Fruit fly (Drosophila melanogaster) whole organism, embryonic: Measurements from ENCODE around the gene Ugt37A3.

ENCODE experiments used
- Bgb ChIP-seq: fragments of 200-800 bp; sonication (Bioruptor generic); IDR thresholded peaks from 2 replicates; pipeline ENCODE4 v1.3.6; 2022; ENCODE audit warnings: missing biosample characterization, missing genetic modification characterization; ENCODE audit not compliant: partially characterized antibody
- CG11456 ChIP-seq: fragments of 200-800 bp; sonication (Bioruptor generic); IDR thresholded peaks from 3 replicates; pipeline ENCODE4 v1.3.6; 2022; ENCODE audit warnings: missing biosample characterization, missing genetic modification characterization
- CG15514 ChIP-seq: fragments of 200-800 bp; sonication (Bioruptor generic); optimal IDR thresholded peaks from 3 replicates; lab custom pipeline; 2017; ENCODE audit warnings: missing biosample characterization, missing genetic modification characterization, mild to moderate bottlenecking, moderate library complexity, missing genetic modification reagents
- CG18262 ChIP-seq: fragments of 200-800 bp; optimal IDR thresholded peaks from 3 replicates; lab custom pipeline; 2019; ENCODE audit warnings: missing biosample characterization, mild to moderate bottlenecking, missing genetic modification characterization, moderate library complexity
- CG2129 ChIP-seq: fragments of 200-800 bp; sonication (Bioruptor generic); IDR thresholded peaks from 2 replicates; pipeline ENCODE4 v1.3.6; 2022; ENCODE audit warnings: missing biosample characterization, missing genetic modification characterization; ENCODE audit not compliant: partially characterized antibody
- CG2678 ChIP-seq: fragments of 200-800 bp; sonication (Bioruptor generic); optimal IDR thresholded peaks from 3 replicates; lab custom pipeline; 2019; ENCODE audit warnings: missing biosample characterization, mild to moderate bottlenecking, missing genetic modification characterization, moderate library complexity
- CG30403 ChIP-seq: fragments of 200-800 bp; sonication (Bioruptor generic); optimal IDR thresholded peaks from 3 replicates; lab custom pipeline; 2016; ENCODE audit warnings: missing biosample characterization, missing genetic modification characterization
- CG3163 ChIP-seq: fragments of 200-800 bp; sonication (Bioruptor generic); optimal IDR thresholded peaks from 3 replicates; lab custom pipeline; 2016; ENCODE audit warnings: missing biosample characterization, missing genetic modification characterization
- CG4424 ChIP-seq: fragments of 200-800 bp; sonication (Bioruptor generic); optimal IDR thresholded peaks from 3 replicates; lab custom pipeline; 2016; ENCODE audit warnings: missing biosample characterization, missing genetic modification characterization
- CG6813 ChIP-seq: fragments of 200-800 bp; sonication (Bioruptor generic); optimal IDR thresholded peaks from 2 replicates; lab custom pipeline; 2017; ENCODE audit warnings: missing biosample characterization, missing genetic modification characterization, mild to moderate bottlenecking, moderate library complexity, missing genetic modification reagents
- CG7556 ChIP-seq: fragments of 200-800 bp; sonication (Bioruptor generic); optimal IDR thresholded peaks from 2 replicates; lab custom pipeline; 2017; ENCODE audit warnings: missing biosample characterization, mild to moderate bottlenecking, missing genetic modification characterization
- CG8388 ChIP-seq: fragments of 200-800 bp; sonication (Bioruptor generic); optimal IDR thresholded peaks from 2 replicates; lab custom pipeline; 2019; ENCODE audit warnings: missing biosample characterization, mild to moderate bottlenecking, missing genetic modification characterization, moderate library complexity
- CoRest ChIP-seq: fragments of 200-800 bp; sonication (Bioruptor generic); optimal IDR thresholded peaks from 3 replicates; lab custom pipeline; 2018; ENCODE audit warnings: missing biosample characterization, mild to moderate bottlenecking, missing genetic modification characterization, moderate library complexity
- D19A ChIP-seq: fragments of 200-800 bp; optimal IDR thresholded peaks from 3 replicates; lab custom pipeline; 2019; ENCODE audit warnings: missing biosample characterization, mild to moderate bottlenecking, missing genetic modification characterization, moderate library complexity
- D19B ChIP-seq: fragments of 200-800 bp; sonication (Bioruptor generic); optimal IDR thresholded peaks from 2 replicates; lab custom pipeline; 2017; ENCODE audit warnings: missing biosample characterization, mild to moderate bottlenecking, missing genetic modification characterization
- Dp ChIP-seq: fragments of 200-800 bp; sonication (Bioruptor generic); optimal IDR thresholded peaks from 2 replicates; lab custom pipeline; 2018; ENCODE audit warnings: missing biosample characterization, mild to moderate bottlenecking, missing genetic modification characterization, moderate library complexity
- H15 ChIP-seq: fragments of 200-800 bp; sonication (Bioruptor generic); IDR thresholded peaks from 3 replicates; pipeline ENCODE4 v1.3.6; 2022; ENCODE audit warnings: missing biosample characterization, missing genetic modification characterization
- Hr3 ChIP-seq: fragments of 200-800 bp; sonication (Bioruptor generic); optimal IDR thresholded peaks from 3 replicates; lab custom pipeline; 2016; ENCODE audit warnings: missing biosample characterization, missing genetic modification characterization
- Hr51 ChIP-seq, 2 experiments: fragments of 200-800 bp; sonication (Bioruptor generic); optimal IDR thresholded peaks; 2 replicates in 1 of 2; 3 replicates in 1 of 2; lab custom pipeline; 2016 to 2018; ENCODE audit warnings: missing biosample characterization in 2 of 2, missing genetic modification characterization in 2 of 2, mild to moderate bottlenecking in 1 of 2, moderate library complexity in 1 of 2
- Mes4 ChIP-seq: fragments of 200-800 bp; sonication (Bioruptor generic); optimal IDR thresholded peaks from 2 replicates; lab custom pipeline; 2016; ENCODE audit warnings: missing biosample characterization, missing genetic modification characterization
- Nf-YC ChIP-seq: fragments of 200-800 bp; optimal IDR thresholded peaks from 3 replicates; lab custom pipeline; 2019; ENCODE audit warnings: missing biosample characterization, mild to moderate bottlenecking, missing genetic modification characterization, moderate library complexity
- Oli ChIP-seq: fragments of 200-800 bp; sonication (Bioruptor generic); optimal IDR thresholded peaks from 2 replicates; lab custom pipeline; 2018; ENCODE audit warnings: missing biosample characterization, mild to moderate bottlenecking, missing genetic modification characterization, moderate library complexity
- Optix ChIP-seq: fragments of 200-800 bp; sonication (Bioruptor generic); IDR thresholded peaks from 3 replicates; pipeline ENCODE4 v1.3.6; 2022; ENCODE audit warnings: missing biosample characterization, missing genetic modification characterization
- Ssrp ChIP-seq: fragments of 200-800 bp; sonication (Bioruptor generic); optimal IDR thresholded peaks from 2 replicates; lab custom pipeline; 2018; ENCODE audit warnings: missing biosample characterization, mild to moderate bottlenecking, missing genetic modification characterization, moderate library complexity
- Xbp1 ChIP-seq: fragments of 200-800 bp; sonication (Bioruptor generic); optimal IDR thresholded peaks from 3 replicates; lab custom pipeline; 2016; ENCODE audit warnings: missing biosample characterization, mild to moderate bottlenecking, missing genetic modification characterization
- Xrp1 ChIP-seq: fragments of 200-800 bp; sonication (Bioruptor generic); IDR thresholded peaks from 2 replicates; pipeline ENCODE4 v1.3.6; 2022; ENCODE audit warnings: missing biosample characterization, missing genetic modification characterization
- ab ChIP-seq: fragments of 200-800 bp; sonication (Bioruptor generic); optimal IDR thresholded peaks from 2 replicates; lab custom pipeline; 2016; ENCODE audit warnings: missing biosample characterization, missing genetic modification characterization
- abd-A ChIP-seq: fragments of 200-800 bp; sonication (Bioruptor generic); optimal IDR thresholded peaks from 3 replicates; lab custom pipeline; 2019; ENCODE audit warnings: missing biosample characterization, mild to moderate bottlenecking, missing genetic modification characterization, moderate library complexity
- al ChIP-seq: fragments of 200-800 bp; sonication (Bioruptor generic); IDR thresholded peaks from 2 replicates; pipeline ENCODE4 v1.3.6; 2022; ENCODE audit warnings: missing biosample characterization, missing genetic modification characterization
- ash1 ChIP-seq: fragments of 200-800 bp; sonication (Bioruptor generic); optimal IDR thresholded peaks from 2 replicates; lab custom pipeline; 2018; ENCODE audit warnings: missing biosample characterization, mild to moderate bottlenecking, missing genetic modification characterization
- bcd ChIP-seq: fragments of 200-800 bp; sonication (Bioruptor generic); optimal IDR thresholded peaks from 2 replicates; lab custom pipeline; 2017; ENCODE audit warnings: missing biosample characterization, mild to moderate bottlenecking, missing genetic modification characterization
- br ChIP-seq: fragments of >200 bp; optimal IDR thresholded peaks from 2 replicates; lab custom pipeline; 2017
- chinmo ChIP-seq: fragments of 200-800 bp; sonication (Bioruptor generic); IDR thresholded peaks from 4 replicates; pipeline ENCODE4 v1.3.6; 2022; ENCODE audit warnings: missing biosample characterization, missing genetic modification characterization; ENCODE audit not compliant: partially characterized antibody
- ci ChIP-seq: fragments of 200-800 bp; sonication (Bioruptor generic); IDR thresholded peaks from 3 replicates; pipeline ENCODE4 v1.3.6; 2022; ENCODE audit warnings: missing biosample characterization, missing genetic modification characterization
- dan ChIP-seq: fragments of 200-800 bp; sonication (Bioruptor generic); IDR thresholded peaks from 2 replicates; pipeline ENCODE4 v1.3.6; 2022; ENCODE audit warnings: missing biosample characterization, missing genetic modification characterization
- dmrt99B ChIP-seq: fragments of 200-800 bp; sonication (Bioruptor generic); optimal IDR thresholded peaks from 2 replicates; lab custom pipeline; 2018; ENCODE audit warnings: missing biosample characterization, mild to moderate bottlenecking, missing genetic modification characterization, moderate library complexity
- dpn ChIP-seq, 2 experiments: fragments of 200-800 bp; sonication (Bioruptor generic); optimal IDR thresholded peaks; 3 replicates each; lab custom pipeline; 2016; ENCODE audit warnings: missing biosample characterization in 2 of 2, missing genetic modification characterization in 2 of 2
- her ChIP-seq: fragments of 200-800 bp; sonication (Bioruptor generic); optimal IDR thresholded peaks from 2 replicates; lab custom pipeline; 2016; ENCODE audit warnings: missing biosample characterization, missing genetic modification characterization
- knrl ChIP-seq: fragments of 200-800 bp; sonication (Bioruptor generic); IDR thresholded peaks from 3 replicates; pipeline ENCODE4 v1.3.6; 2022; ENCODE audit warnings: missing biosample characterization, missing genetic modification characterization; ENCODE audit not compliant: partially characterized antibody
- lmd ChIP-seq: fragments of 200-800 bp; sonication (Bioruptor generic); IDR thresholded peaks from 2 replicates; pipeline ENCODE4 v1.3.6; 2022; ENCODE audit warnings: missing biosample characterization, missing genetic modification characterization
- nerfin-2 ChIP-seq: fragments of 200-800 bp; sonication (Bioruptor generic); IDR thresholded peaks from 2 replicates; pipeline ENCODE4 v1.3.6; 2022; ENCODE audit warnings: missing biosample characterization, missing genetic modification characterization; ENCODE audit not compliant: partially characterized antibody
- otp ChIP-seq: fragments of 200-800 bp; sonication (Bioruptor generic); IDR thresholded peaks from 3 replicates; pipeline ENCODE4, ENCODE4 v1.3.6; 2022; ENCODE audit warnings: missing biosample characterization, missing genetic modification characterization
- run ChIP-seq: fragments of 200-800 bp; sonication (Bioruptor generic); optimal IDR thresholded peaks from 3 replicates; lab custom pipeline; 2018; ENCODE audit warnings: missing biosample characterization, mild to moderate bottlenecking, missing genetic modification characterization
- scrt ChIP-seq: fragments of 200-800 bp; sonication (Bioruptor generic); optimal IDR thresholded peaks from 2 replicates; lab custom pipeline; 2018; ENCODE audit warnings: missing biosample characterization, mild to moderate bottlenecking, missing genetic modification characterization, moderate library complexity
- sob ChIP-seq: fragments of 200-800 bp; sonication (Bioruptor generic); IDR thresholded peaks from 2 replicates; pipeline ENCODE4 v1.3.6; 2022; ENCODE audit warnings: missing biosample characterization, missing genetic modification characterization
- sug ChIP-seq: fragments of 200-800 bp; optimal IDR thresholded peaks from 2 replicates; lab custom pipeline; 2019; ENCODE audit warnings: missing biosample characterization, mild to moderate bottlenecking, missing genetic modification characterization, moderate library complexity
- tll ChIP-seq, 2 experiments: fragments of 200-800 bp in 1 of 2; fragments of >200 bp in 1 of 2; sonication (Bioruptor generic) in 1 of 2; optimal IDR thresholded peaks; 2 replicates each; lab custom pipeline; 2017 to 2019; ENCODE audit warnings: missing biosample characterization in 2 of 2, missing genetic modification characterization in 2 of 2, mild to moderate bottlenecking in 1 of 2, moderate library complexity in 1 of 2
- vvl ChIP-seq: fragments of 200-800 bp; sonication (Bioruptor generic); IDR thresholded peaks from 2 replicates; pipeline ENCODE4 v1.3.6; 2022; ENCODE audit warnings: missing biosample characterization, missing genetic modification characterization
- zfh1 ChIP-seq: fragments of 200-800 bp; sonication (Bioruptor generic); IDR thresholded peaks from 3 replicates; pipeline ENCODE4 v1.3.6; 2022; ENCODE audit warnings: missing biosample characterization, missing genetic modification characterization

Gene Ugt37A3

DNA sequence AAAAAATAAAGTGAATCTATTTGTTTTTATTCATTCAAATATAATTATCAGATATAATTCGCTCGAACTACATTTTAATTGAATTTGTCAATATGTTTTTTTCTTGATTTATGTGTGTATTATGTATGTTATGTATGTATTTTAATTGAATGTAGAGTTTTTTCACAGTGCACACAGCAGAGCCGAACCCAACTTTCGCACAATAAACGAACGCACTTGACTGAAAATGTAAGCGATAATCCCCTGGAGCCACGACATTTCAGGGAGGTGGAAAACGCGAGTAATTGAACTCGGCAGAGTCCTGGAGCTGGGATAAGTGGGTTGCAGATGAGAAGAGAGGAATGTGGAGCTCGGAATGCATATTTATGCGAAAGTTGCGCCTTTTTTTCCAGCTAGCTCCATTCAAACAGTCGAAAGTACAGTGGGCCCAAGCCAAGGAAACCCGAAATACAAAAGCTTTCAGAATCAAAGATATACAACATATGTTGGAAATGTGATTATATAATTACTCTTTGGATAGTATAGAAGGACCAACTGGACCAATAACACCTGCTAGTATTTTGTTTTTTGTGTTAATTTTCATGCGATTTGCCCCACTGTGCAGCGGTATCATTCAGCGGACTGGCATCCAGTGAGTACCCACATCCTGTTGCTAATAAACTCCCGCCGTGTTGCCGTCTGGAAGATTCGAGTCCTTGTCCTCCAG is 15.4 kb downstream of the Ugt37A3 start (continued):
- TF ChIP-seq al (GFP tag; lab: Robert Waterston, UW) = peak; percentile 17; the same call in 1 of the 2 replicates
- TF ChIP-seq Hr3 = no peak
- TF ChIP-seq CG15514 (GFP tag; lab: Kevin White, UChicago) = peak; percentile 33
- no peak for TF ChIP-seq chinmo (GFP tag; lab: Robert Waterston, UW)
- TF ChIP-seq CoRest (tag; lab: Kevin White, UChicago) = no peak
- no peak for TF ChIP-seq dan (GFP tag; lab: Robert Waterston, UW)
- TF ChIP-seq sob = no peak
- no peak for TF ChIP-seq br (lab: Kevin White, UChicago)
- no peak for TF ChIP-seq run (tag; lab: Kevin White, UChicago)
- TF ChIP-seq CG4424 = no peak
- no peak for TF ChIP-seq Mes4 (GFP tag; lab: Kevin White, UChicago)
- TF ChIP-seq abd-A (tag; lab: Kevin White, UChicago) = peak; percentile 14
- TF ChIP-seq D19B = no peak
- TF ChIP-seq bcd (GFP tag; lab: Kevin White, UChicago) = peak; percentile 30
- 0 out of 3 replicates have a peak, but pooled peaks have one; percentile 19 for TF ChIP-seq otp
- no peak for TF ChIP-seq CG2129 (GFP tag; lab: Robert Waterston, UW)
- TF ChIP-seq CG11456 (GFP tag; lab: Robert Waterston, UW) = peak; percentile 51; the same call in 1 of the 3 replicates
- TF ChIP-seq CG2678 (tag; lab: Kevin White, UChicago) = peak; percentile 36
- TF ChIP-seq her = no peak
- TF ChIP-seq lmd (GFP tag; lab: Robert Waterston, UW) = 0 out of 2 replicates have a peak, but pooled peaks have one; percentile 32
- peak; percentile 49 for TF ChIP-seq CG7556 (GFP tag; lab: Kevin White, UChicago)
- no peak for TF ChIP-seq ash1 (GFP tag; lab: Kevin White, UChicago)
- TF ChIP-seq H15 (GFP tag; lab: Robert Waterston, UW) = peak; percentile 34; the same call in 1 of the 3 replicates
- TF ChIP-seq Oli (tag; lab: Kevin White, UChicago) = peak; percentile 46
- TF ChIP-seq CG6813 = peak; percentile 52
- no peak for TF ChIP-seq Ssrp (tag; lab: Kevin White, UChicago)
- no peak for TF ChIP-seq D19A (tag; lab: Kevin White, UChicago)
- TF ChIP-seq ab = no peak
- peak; percentile 44; the same call in 1 of the 3 replicates for TF ChIP-seq Optix (GFP tag; lab: Robert Waterston, UW)
- peak in 1 of 2 experiments; percentile 16 for TF ChIP-seq Hr51 (GFP tag; optimal IDR thresholded peaks at IDR 0.05; lab: Kevin White, UChicago)
- peak; percentile 17 for TF ChIP-seq CG30403
- TF ChIP-seq tll (GFP tag; optimal IDR thresholded peaks at IDR 0.05; lab: Kevin White, UChicago) = no peak
- no peak for TF ChIP-seq CG3163
- TF ChIP-seq Bgb (GFP tag; lab: Robert Waterston, UW) = no peak
- TF ChIP-seq CG18262 (tag; lab: Kevin White, UChicago) = no peak
- TF ChIP-seq zfh1 (GFP tag; lab: Robert Waterston, UW) = 0 out of 3 replicates have a peak, but pooled peaks have one; percentile 8
- peak; percentile 44; the same call in 1 of the 2 replicates for TF ChIP-seq Xrp1
- TF ChIP-seq knrl (GFP tag; lab: Robert Waterston, UW) = no peak
- peak; percentile 26 for TF ChIP-seq scrt

DNA sequence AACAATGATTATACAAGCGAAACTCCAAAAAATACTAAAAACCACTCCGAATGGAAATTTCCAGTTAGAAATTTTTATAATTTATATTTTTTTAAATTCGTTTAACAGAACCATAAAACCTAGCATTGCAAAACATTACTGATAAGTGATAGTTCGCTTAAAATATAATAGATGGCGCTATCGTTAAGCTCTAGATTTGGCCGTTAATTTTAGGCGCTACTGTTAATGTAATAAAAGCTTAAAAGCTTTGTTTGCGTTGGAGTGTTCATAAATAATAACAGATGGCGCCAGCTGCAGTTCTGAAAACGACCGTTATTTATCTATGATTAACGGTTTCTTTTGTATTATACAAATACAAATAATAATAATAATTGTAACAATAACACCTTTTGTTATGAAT is 19.7 kb downstream of the Ugt37A3 start:
- TF ChIP-seq sug (peak; percentile 10), Nf-YC (tag; lab: Kevin White, UChicago) (peak; percentile 29), CG11456 (GFP tag; lab: Robert Waterston, UW) (peak; percentile 68; the same call in 2 of the 3 replicates), dpn (GFP tag; optimal IDR thresholded peaks at IDR 0.05; lab: Kevin White, UChicago) (peak in 1 of 2 experiments; percentile 15), vvl (peak; percentile 44), ci (GFP tag; lab: Robert Waterston, UW) (peak; percentile 23; the same call in 1 of the 3 replicates), dmrt99B (tag; lab: Kevin White, UChicago) (peak; percentile 8), chinmo (GFP tag; lab: Robert Waterston, UW) (peak; percentile 53; the same call in 1 of the 4 replicates), al (GFP tag; lab: Robert Waterston, UW) (no peak), CG8388 (GFP tag; lab: Kevin White, UChicago) (peak; percentile 49), Xbp1 (GFP tag; lab: Kevin White, UChicago) (peak; percentile 24), Dp (GFP tag; lab: Kevin White, UChicago) (peak; percentile 9), nerfin-2 (GFP tag; lab: Robert Waterston, UW) (no peak)
